Worm (Caenorhabditis elegans) whole organism, L1 larva: Measurements from ENCODE around the gene asp-5.

Experiments
- C16A3.4 ChIP-seq: fragments of 150-350 bp; optimal IDR thresholded peaks from 2 replicates; lab custom pipeline; 2014; ENCODE audit warnings: missing biosample characterization, missing genetic modification characterization
- C34B4.2 ChIP-seq: sonication (generic microtip); optimal IDR thresholded peaks from 2 replicates; lab custom pipeline; 2017; ENCODE audit warnings: mild to moderate bottlenecking, missing genetic modification characterization, missing compliant biosample characterization
- F16B12.6 ChIP-seq: fragments of 150-350 bp; optimal IDR thresholded peaks from 2 replicates; lab custom pipeline; 2014; ENCODE audit warnings: missing biosample characterization, missing genetic modification characterization
- Y116A8C.19 ChIP-seq: sonication (generic microtip); optimal IDR thresholded peaks from 2 replicates; lab custom pipeline; 2016; ENCODE audit warnings: missing compliant biosample characterization, missing genetic modification characterization, borderline replicate concordance
- aha-1 ChIP-seq: fragments of 150-350 bp; optimal IDR thresholded peaks from 2 replicates; lab custom pipeline; 2014; ENCODE audit warnings: missing biosample characterization, missing genetic modification characterization
- alr-1 ChIP-seq: fragments of 200-800 bp; sonication (Bioruptor generic); optimal IDR thresholded peaks from 2 replicates; lab custom pipeline; 2018; ENCODE audit warnings: borderline replicate concordance, mild to moderate bottlenecking, missing genetic modification characterization, missing compliant biosample characterization
- ama-1 ChIP-seq: fragments of 150-350 bp; optimal IDR thresholded peaks from 2 replicates; lab custom pipeline; 2014
- ceh-82 ChIP-seq, 3 experiments: fragments of 150-350 bp in 1 of 3; sonication (generic microtip) in 2 of 3; optimal IDR thresholded peaks; 2 replicates each; lab custom pipeline; 2014 to 2017; ENCODE audit warnings: missing biosample characterization in 3 of 3, missing genetic modification characterization in 3 of 3
- ceh-90 ChIP-seq: sonication (generic microtip); optimal IDR thresholded peaks from 2 replicates; lab custom pipeline; 2016; ENCODE audit warnings: missing genetic modification characterization, missing compliant biosample characterization
- efl-1 ChIP-seq, 4 experiments: fragments of 150-350 bp; optimal IDR thresholded peaks in 3 of 4; peaks in 1 of 4; 1 replicate in 1 of 4; 2 replicates in 3 of 4; lab custom pipeline; 2014; ENCODE audit warnings: missing biosample characterization in 2 of 4, missing genetic modification characterization in 2 of 4, missing genetic modification reagents in 2 of 4
- efl-3 ChIP-seq: fragments of 200-800 bp; sonication (Bioruptor generic); optimal IDR thresholded peaks from 2 replicates; lab custom pipeline; 2018; ENCODE audit warnings: mild to moderate bottlenecking, missing genetic modification characterization, missing compliant biosample characterization
- egl-13 ChIP-seq: sonication (generic microtip); optimal IDR thresholded peaks from 2 replicates; lab custom pipeline; 2016; ENCODE audit warnings: missing genotype, missing genetic modification reagents, missing genetic modification characterization, missing compliant biosample characterization
- elt-2 ChIP-seq: sonication (generic microtip); optimal IDR thresholded peaks from 2 replicates; lab custom pipeline; 2016; ENCODE audit warnings: missing genetic modification characterization, mild to moderate bottlenecking, inconsistent platforms, missing compliant biosample characterization, missing genetic modification reagents
- elt-3 ChIP-seq, 6 experiments: fragments of 150-350 bp in 1 of 6; sonication (generic microtip); optimal IDR thresholded peaks; 2 replicates each; lab custom pipeline; 2017 to 2018; ENCODE audit warnings: missing biosample characterization in 6 of 6, missing genetic modification characterization in 6 of 6, inconsistent platforms in 1 of 6
- hlh-17 ChIP-seq: fragments of 200-800 bp; sonication (Bioruptor generic); optimal IDR thresholded peaks from 2 replicates; lab custom pipeline; 2018; ENCODE audit warnings: missing genetic modification characterization, mild to moderate bottlenecking, missing compliant biosample characterization, moderate library complexity, borderline replicate concordance
- hlh-4 ChIP-seq: sonication (generic microtip); optimal IDR thresholded peaks from 2 replicates; lab custom pipeline; 2016; ENCODE audit warnings: mild to moderate bottlenecking, missing genetic modification characterization, missing compliant biosample characterization
- hpl-2 ChIP-seq: fragments of 150-350 bp; optimal IDR thresholded peaks from 2 replicates; lab custom pipeline; 2014; ENCODE audit warnings: missing biosample characterization, missing genetic modification reagents, missing genetic modification characterization
- isw-1 ChIP-seq: fragments of 200-800 bp; sonication (Bioruptor generic); IDR thresholded peaks from 2 replicates; pipeline ENCODE4 v1.3.6; 2022; ENCODE audit warnings: missing genetic modification characterization, missing compliant biosample characterization
- jun-1 ChIP-seq: fragments of 150-350 bp; optimal IDR thresholded peaks from 2 replicates; lab custom pipeline; 2014; ENCODE audit warnings: missing biosample characterization, missing genetic modification reagents, missing genetic modification characterization
- lin-13 ChIP-seq: fragments of 150-350 bp; optimal IDR thresholded peaks from 2 replicates; lab custom pipeline; 2014; ENCODE audit warnings: missing biosample characterization, missing genetic modification reagents, missing genetic modification characterization
- lin-39 ChIP-seq: fragments of 150-350 bp; optimal IDR thresholded peaks from 2 replicates; lab custom pipeline; 2014; ENCODE audit warnings: missing biosample characterization, missing genetic modification reagents, missing genetic modification characterization
- lsy-2 ChIP-seq, 2 experiments: fragments of 150-350 bp; optimal IDR thresholded peaks; 2 replicates each; lab custom pipeline; 2014; ENCODE audit warnings: missing biosample characterization in 2 of 2, missing genetic modification characterization in 2 of 2
- mef-2 ChIP-seq: fragments of 150-350 bp; optimal IDR thresholded peaks from 2 replicates; lab custom pipeline; 2014; ENCODE audit warnings: missing biosample characterization, missing genetic modification characterization
- mep-1 ChIP-seq: fragments of 150-350 bp; optimal IDR thresholded peaks from 2 replicates; lab custom pipeline; 2014; ENCODE audit warnings: missing biosample characterization, missing genetic modification characterization
- nhr-11 ChIP-seq: fragments of 150-350 bp; optimal IDR thresholded peaks from 2 replicates; lab custom pipeline; 2014; ENCODE audit warnings: missing biosample characterization, missing genetic modification characterization
- nhr-12 ChIP-seq: sonication (generic microtip); optimal IDR thresholded peaks from 2 replicates; lab custom pipeline; 2017; ENCODE audit warnings: missing biosample characterization, missing genetic modification characterization
- nhr-19 ChIP-seq: fragments of 200-800 bp; sonication (Bioruptor generic); conservative IDR thresholded peaks from 2 replicates; pipeline ENCODE4 v1.3.6; 2022; ENCODE audit warnings: missing genetic modification characterization, missing compliant biosample characterization
- nhr-20 ChIP-seq: sonication (generic microtip); optimal IDR thresholded peaks from 2 replicates; lab custom pipeline; 2016; ENCODE audit warnings: mild to moderate bottlenecking, missing genetic modification characterization, missing compliant biosample characterization
- nhr-237 ChIP-seq: fragments of 150-350 bp; optimal IDR thresholded peaks from 2 replicates; lab custom pipeline; 2014; ENCODE audit warnings: missing biosample characterization, missing genetic modification characterization
- nhr-28 ChIP-seq: fragments of 150-350 bp; optimal IDR thresholded peaks from 2 replicates; lab custom pipeline; 2014; ENCODE audit warnings: missing biosample characterization, missing genetic modification characterization
- nhr-47 ChIP-seq: sonication (generic microtip); optimal IDR thresholded peaks from 2 replicates; lab custom pipeline; 2016; ENCODE audit warnings: mild to moderate bottlenecking, missing genetic modification characterization, moderate library complexity, missing compliant biosample characterization
- nhr-76 ChIP-seq: sonication (generic microtip); optimal IDR thresholded peaks from 2 replicates; lab custom pipeline; 2017; ENCODE audit warnings: missing biosample characterization, missing genetic modification characterization
- nhr-84 ChIP-seq: sonication (generic microtip); optimal IDR thresholded peaks from 2 replicates; lab custom pipeline; 2017; ENCODE audit warnings: missing biosample characterization, missing genetic modification characterization
- nhr-85 ChIP-seq: sonication (generic microtip); peaks from one replicate; lab custom pipeline; 2016; ENCODE audit warnings: missing genetic modification characterization, inconsistent platforms, missing compliant biosample characterization
- nhr-90 ChIP-seq: sonication (generic microtip); optimal IDR thresholded peaks from 2 replicates; lab custom pipeline; 2016; ENCODE audit warnings: mild to moderate bottlenecking, missing genetic modification characterization, missing compliant biosample characterization; ENCODE audit not compliant: poor library complexity
- pag-3 ChIP-seq: sonication (generic microtip); optimal IDR thresholded peaks from 2 replicates; lab custom pipeline; 2017; ENCODE audit warnings: missing genetic modification characterization, mild to moderate bottlenecking, missing compliant biosample characterization, antibody characterized with exemption, borderline replicate concordance; ENCODE audit not compliant: insufficient read depth
- pax-3 ChIP-seq: fragments of 200-800 bp; sonication (Bioruptor generic); optimal IDR thresholded peaks from 2 replicates; lab custom pipeline; 2018; ENCODE audit warnings: mild to moderate bottlenecking, missing genetic modification characterization, moderate library complexity, missing compliant biosample characterization
- pqm-1 ChIP-seq: sonication (generic microtip); optimal IDR thresholded peaks from 3 replicates; lab custom pipeline; 2017; ENCODE audit warnings: missing biosample characterization, missing genetic modification characterization
- rnt-1 ChIP-seq: sonication (generic microtip); optimal IDR thresholded peaks from 2 replicates; lab custom pipeline; 2016; ENCODE audit warnings: mild to moderate bottlenecking, missing genetic modification characterization, moderate library complexity, missing compliant biosample characterization
- snu-23 ChIP-seq: sonication (generic microtip); optimal IDR thresholded peaks from 2 replicates; lab custom pipeline; 2016; ENCODE audit warnings: missing genetic modification characterization, missing compliant biosample characterization
- sup-37 ChIP-seq: fragments of 200-800 bp; sonication (Bioruptor generic); optimal IDR thresholded peaks from 2 replicates; lab custom pipeline; 2018; ENCODE audit warnings: mild to moderate bottlenecking, missing genetic modification characterization, missing compliant biosample characterization
- swsn-7 ChIP-seq: sonication (generic microtip); optimal IDR thresholded peaks from 2 replicates; lab custom pipeline; 2016; ENCODE audit warnings: missing genetic modification characterization, missing compliant biosample characterization
- tlp-1 ChIP-seq: fragments of 150-350 bp; optimal IDR thresholded peaks from 2 replicates; lab custom pipeline; 2014; ENCODE audit warnings: missing biosample characterization, missing genetic modification characterization
- unc-130 ChIP-seq: fragments of 150-350 bp; optimal IDR thresholded peaks from 2 replicates; lab custom pipeline; 2017; ENCODE audit warnings: missing biosample characterization, missing genetic modification characterization, inconsistent platforms
- unc-30 ChIP-seq: sonication (generic microtip); optimal IDR thresholded peaks from 2 replicates; lab custom pipeline; 2017; ENCODE audit warnings: missing biosample characterization, missing genetic modification characterization
- unc-86 ChIP-seq: sonication (generic microtip); optimal IDR thresholded peaks from 2 replicates; lab custom pipeline; 2016; ENCODE audit warnings: missing genetic modification characterization, missing compliant biosample characterization
- unc-98 ChIP-seq: fragments of 200-800 bp; sonication (Bioruptor generic); IDR thresholded peaks from 2 replicates; pipeline ENCODE4 v1.3.6; 2022; ENCODE audit warnings: missing genetic modification characterization, missing compliant biosample characterization
- vab-15 ChIP-seq: sonication (generic microtip); optimal IDR thresholded peaks from 2 replicates; lab custom pipeline; 2017; ENCODE audit warnings: missing genotype, mild to moderate bottlenecking, missing genetic modification characterization, missing compliant biosample characterization
- xbp-1 ChIP-seq: sonication (generic microtip); optimal IDR thresholded peaks from 2 replicates; lab custom pipeline; 2016; ENCODE audit warnings: missing genetic modification characterization, missing compliant biosample characterization
- zag-1 ChIP-seq: fragments of 150-350 bp; optimal IDR thresholded peaks from 2 replicates; lab custom pipeline; 2014; ENCODE audit warnings: missing biosample characterization, missing genetic modification characterization
- zip-4 ChIP-seq: fragments of 200-800 bp; sonication (Bioruptor generic); optimal IDR thresholded peaks from 2 replicates; lab custom pipeline; 2018; ENCODE audit warnings: mild to moderate bottlenecking, missing genetic modification characterization, moderate library complexity, missing compliant biosample characterization
- ztf-11 ChIP-seq, 2 experiments: sonication (generic microtip); optimal IDR thresholded peaks; 2 replicates each; lab custom pipeline; 2016 to 2017; ENCODE audit warnings: missing genetic modification characterization in 2 of 2, missing biosample characterization in 1 of 2, missing compliant biosample characterization in 1 of 2
- ztf-4 ChIP-seq: fragments of 150-350 bp; optimal IDR thresholded peaks from 2 replicates; lab custom pipeline; 2014; ENCODE audit warnings: missing biosample characterization, missing genetic modification characterization

The asp-5 gene

ce11 chrV:8228712-8229119 lies 43.5 kb upstream of the asp-5 start (continued):
- TF ChIP-seq unc-98 (GFP tag; lab: Robert Waterston, UW) (peak; percentile 50; the same call in 1 of the 2 replicates), mef-2 (no peak), nhr-12 (no peak), aha-1 (tag; lab: Kevin White, UChicago) (no peak), unc-30 (tag; lab: Kevin White, UChicago) (no peak), nhr-76 (tag; lab: Kevin White, UChicago) (no peak), jun-1 (tag; lab: Kevin White, UChicago) (peak; percentile 73), hpl-2 (GFP tag; lab: Kevin White, UChicago) (peak; percentile 36), unc-86 (tag; lab: Kevin White, UChicago) (peak; percentile 71), elt-2 (tag; lab: Kevin White, UChicago) (peak; percentile 88), pag-3 (no peak), vab-15 (no peak), ama-1 (lab: Kevin White, UChicago) (peak; percentile 94), ceh-90 (tag; lab: Kevin White, UChicago) (no peak), C16A3.4 (tag; lab: Kevin White, UChicago) (peak; percentile 66), alr-1 (tag; lab: Kevin White, UChicago) (no peak), tlp-1 (tag; lab: Kevin White, UChicago) (no peak), sup-37 (GFP tag; lab: Kevin White, UChicago) (peak; percentile 69), hlh-4 (tag; lab: Kevin White, UChicago) (no peak), nhr-20 (peak; percentile 90), ztf-11 (tag; optimal IDR thresholded peaks at IDR 0.05; lab: Kevin White, UChicago) (peak in 1 of 2 experiments; percentile 63), F16B12.6 (tag; lab: Kevin White, UChicago) (peak; percentile 22), pax-3 (tag; lab: Kevin White, UChicago) (peak; percentile 53), mep-1 (tag; lab: Kevin White, UChicago) (peak; percentile 79), zip-4 (GFP tag; lab: Kevin White, UChicago) (peak; percentile 71), egl-13 (tag; lab: Kevin White, UChicago) (peak; percentile 54), elt-3 (tag; optimal IDR thresholded peaks at IDR 0.05; lab: Kevin White, UChicago) (peak; percentile 8 to 46 (median 25)), zag-1 (tag; lab: Kevin White, UChicago) (no peak), rnt-1 (tag; lab: Kevin White, UChicago) (peak; percentile 95), ceh-82 (tag; optimal IDR thresholded peaks at IDR 0.05; lab: Kevin White, UChicago) (peak; percentile 75 to 90 (median 85)), nhr-11 (tag; lab: Kevin White, UChicago) (peak; percentile 14), xbp-1 (tag; lab: Kevin White, UChicago) (peak; percentile 86), isw-1 (GFP tag; lab: Robert Waterston, UW) (peak; percentile 34), nhr-47 (tag; lab: Kevin White, UChicago) (peak; percentile 90), lsy-2 (tag; optimal IDR thresholded peaks at IDR 0.05; lab: Kevin White, UChicago) (peak; percentile 58 to 78), unc-130 (tag; lab: Kevin White, UChicago) (peak; percentile 14), efl-1 (optimal IDR thresholded peaks at IDR 0.05; lab: Kevin White, UChicago) (peak; percentile 63 to 77), efl-1 (GFP tag; optimal IDR thresholded peaks at IDR 0.05 in 1 of 2; lab: Kevin White, UChicago) (peak; percentile 57 to 96), pqm-1 (no peak), nhr-85 (tag; lab: Kevin White, UChicago) (peak; percentile 91), nhr-28 (tag; lab: Kevin White, UChicago) (no peak), nhr-90 (tag; lab: Kevin White, UChicago) (peak; percentile 95), swsn-7 (tag; lab: Kevin White, UChicago) (peak; percentile 95), nhr-84 (no peak), lin-39 (tag; lab: Kevin White, UChicago) (peak; percentile 58), efl-3 (GFP tag; lab: Kevin White, UChicago) (peak; percentile 45), snu-23 (peak; percentile 92), nhr-237 (tag; lab: Kevin White, UChicago) (no peak), lin-13 (GFP tag; lab: Kevin White, UChicago) (peak; percentile 71), ztf-4 (tag; lab: Kevin White, UChicago) (peak; percentile 60), hlh-17 (GFP tag; lab: Kevin White, UChicago) (no peak), Y116A8C.19 (tag; lab: Kevin White, UChicago) (no peak), nhr-19 (peak; percentile 93), C34B4.2 (tag; lab: Kevin White, UChicago) (no peak)
